Fruit fly (Drosophila melanogaster) Kc167 (cell line): ENCODE data around the gene Mtr3.

ENCODE experiments used
- Myc ChIP-seq: fragments of >200 bp; optimal IDR thresholded peaks from 2 replicates; lab custom pipeline; 2017; ENCODE audit warnings: missing external identifiers
- h ChIP-seq: fragments of >200 bp; optimal IDR thresholded peaks from 3 replicates; lab custom pipeline; 2018; ENCODE audit warnings: missing external identifiers
- insv ChIP-seq: fragments of >200 bp; optimal IDR thresholded peaks from 3 replicates; lab custom pipeline; 2018; ENCODE audit warnings: missing external identifiers
- psq ChIP-seq: fragments of >200 bp; optimal IDR thresholded peaks from 2 replicates; lab custom pipeline; 2017; ENCODE audit warnings: missing external identifiers
- ttk ChIP-seq: sonication (Bioruptor generic); optimal IDR thresholded peaks from 2 replicates; lab custom pipeline; 2017; ENCODE audit warnings: missing external identifiers

DNA sequence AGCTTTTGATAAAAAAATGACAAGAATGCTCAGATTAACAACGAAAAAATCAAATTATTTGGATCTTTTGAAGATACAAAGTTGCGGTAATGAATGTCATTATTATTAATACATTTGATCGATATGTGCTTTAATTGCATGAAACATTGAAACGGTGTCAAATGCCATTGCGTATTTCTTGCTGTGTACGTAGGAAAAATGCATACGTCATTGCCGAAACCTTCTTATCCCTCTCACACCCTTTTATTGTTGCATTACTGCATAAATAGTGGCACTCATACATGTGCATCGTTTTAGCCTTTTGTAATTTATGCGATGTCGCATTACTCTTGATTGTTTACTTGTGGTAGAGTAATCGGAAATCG lies 5.8 kb downstream of the Mtr3 start:
- TF ChIP-seq ttk (lab: Kevin White, UChicago) (no peak), Myc (no peak), h (lab: Kevin White, UChicago) (no peak), insv (lab: Kevin White, UChicago) (no peak), psq (lab: Kevin White, UChicago) (no peak)
